Fruit fly (Drosophila melanogaster): Measurements from ENCODE around the gene cdi.

dm6 chr3R:19092367-19093126 is 1.5 kb downstream of the cdi start:
- TF ChIP-seq psq (optimal IDR thresholded peaks at IDR 0.05) (no peak), ttk (optimal IDR thresholded peaks at IDR 0.05) (no peak), Sin3A (optimal IDR thresholded peaks at IDR 0.05) (no peak), Myc (optimal IDR thresholded peaks at IDR 0.05) (no peak), h (optimal IDR thresholded peaks at IDR 0.05) (no peak)

Data from Kc167 (cell line).